Worm (Caenorhabditis elegans) whole organism, young adult: ENCODE results near the gene spp-16.
"Not testable (repeated sequence)": the region's sequence is repeated elsewhere in the genome, so short reads cannot be mapped to it uniquely, and the experiment has no call there.

Source experiments
- B0035.1 ChIP-seq: sonication (generic microtip); optimal IDR thresholded peaks from 2 replicates; lab custom pipeline; 2016; ENCODE audit warnings: missing genetic modification characterization, mild to moderate bottlenecking, missing compliant biosample characterization, missing genotype, missing genetic modification reagents
- B0336.3 ChIP-seq: fragments of 200-800 bp; sonication (Bioruptor generic); IDR thresholded peaks from 2 replicates; pipeline ENCODE4 v1.3.6; 2022; ENCODE audit warnings: missing genetic modification characterization, missing compliant biosample characterization
- F37B4.10 ChIP-seq: fragments of 200-800 bp; sonication (Bioruptor generic); IDR thresholded peaks from 2 replicates; pipeline ENCODE4 v1.3.6; 2022; ENCODE audit warnings: missing genetic modification characterization, missing compliant biosample characterization
- F39B2.1 ChIP-seq: fragments of 200-800 bp; sonication (Bioruptor generic); IDR thresholded peaks from 2 replicates; pipeline ENCODE4 v1.3.6; 2022; ENCODE audit warnings: missing genetic modification reagents, missing genetic modification characterization, missing compliant biosample characterization
- F52B5.7 ChIP-seq: sonication (generic microtip); optimal IDR thresholded peaks from 2 replicates; lab custom pipeline; 2016; ENCODE audit warnings: mild to moderate bottlenecking, missing genetic modification characterization, missing compliant biosample characterization
- K11D2.4 ChIP-seq: fragments of 200-800 bp; sonication (Bioruptor generic); IDR thresholded peaks from 2 replicates; pipeline ENCODE4 v1.3.6; 2022; ENCODE audit warnings: missing genetic modification reagents, missing genetic modification characterization, missing compliant biosample characterization
- T07F8.4 ChIP-seq: sonication (generic microtip); optimal IDR thresholded peaks from 2 replicates; lab custom pipeline; 2016; ENCODE audit warnings: mild to moderate bottlenecking, missing genetic modification characterization, moderate library complexity, missing compliant biosample characterization
- Y53G8AR.9 ChIP-seq: fragments of 200-800 bp; sonication (Bioruptor generic); conservative IDR thresholded peaks from 2 replicates; pipeline ENCODE4 v1.3.6; 2022; ENCODE audit warnings: missing genetic modification reagents, missing genetic modification characterization, missing compliant biosample characterization
- Y56A3A.18 ChIP-seq: fragments of 200-800 bp; sonication (Bioruptor generic); IDR thresholded peaks from 2 replicates; pipeline ENCODE4 v1.3.6; 2022; ENCODE audit warnings: missing genetic modification reagents, missing genetic modification characterization, missing compliant biosample characterization
- Y79H2A.3 ChIP-seq: fragments of 200-800 bp; sonication (Bioruptor generic); conservative IDR thresholded peaks from 2 replicates; pipeline ENCODE4 v1.3.6; 2022; ENCODE audit warnings: missing genetic modification reagents, missing genetic modification characterization, missing compliant biosample characterization
- Y95B8A.8 ChIP-seq: fragments of 200-800 bp; sonication (Bioruptor generic); IDR thresholded peaks from 2 replicates; pipeline ENCODE4 v1.3.6; 2022; ENCODE audit warnings: missing genetic modification reagents, missing genetic modification characterization, missing compliant biosample characterization
- bed-2 ChIP-seq: fragments of 200-800 bp; sonication (Bioruptor generic); IDR thresholded peaks from 2 replicates; pipeline ENCODE4 v1.3.6; 2022; ENCODE audit warnings: missing genetic modification reagents, missing genetic modification characterization, missing compliant biosample characterization
- cebp-1 ChIP-seq, 2 experiments: fragments of 200-800 bp in 1 of 2; sonication (Bioruptor generic) in 1 of 2; sonication (generic microtip) in 1 of 2; IDR thresholded peaks in 1 of 2; optimal IDR thresholded peaks in 1 of 2; 2 replicates each; pipeline versions ENCODE4 v1.3.6 to Lab custom; 2017 to 2022; ENCODE audit warnings: missing compliant biosample characterization in 2 of 2, missing genetic modification characterization in 2 of 2, mild to moderate bottlenecking in 1 of 2, missing genetic modification reagents in 1 of 2, moderate library complexity in 1 of 2
- cebp-2 ChIP-seq: fragments of 200-800 bp; sonication (Bioruptor generic); IDR thresholded peaks from 2 replicates; pipeline ENCODE4 v1.3.6; 2022; ENCODE audit warnings: missing genetic modification characterization, missing compliant biosample characterization
- ceh-27 ChIP-seq: fragments of 200-800 bp; sonication (Bioruptor generic); optimal IDR thresholded peaks from 2 replicates; lab custom pipeline; 2018; ENCODE audit warnings: mild to moderate bottlenecking, missing genetic modification characterization, moderate library complexity, missing compliant biosample characterization
- ceh-91 ChIP-seq: fragments of 200-800 bp; sonication (Bioruptor generic); IDR thresholded peaks from 2 replicates; pipeline ENCODE4 v1.3.6; 2022; ENCODE audit warnings: missing genetic modification reagents, missing genetic modification characterization, missing compliant biosample characterization
- chd-7 ChIP-seq: sonication (generic microtip); optimal IDR thresholded peaks from 2 replicates; lab custom pipeline; 2016; ENCODE audit warnings: mild to moderate bottlenecking, missing genetic modification characterization, moderate library complexity, missing compliant biosample characterization
- die-1 ChIP-seq: sonication (generic microtip); optimal IDR thresholded peaks from 2 replicates; lab custom pipeline; 2016; ENCODE audit warnings: missing genotype, mild to moderate bottlenecking, missing genetic modification characterization, missing compliant biosample characterization
- dox-1 ChIP-seq: fragments of 200-800 bp; sonication (Bioruptor generic); IDR thresholded peaks from 2 replicates; pipeline ENCODE4 v1.3.6; 2022; ENCODE audit warnings: missing genetic modification reagents, missing genetic modification characterization, missing compliant biosample characterization
- egl-18 ChIP-seq: fragments of 200-800 bp; sonication (Bioruptor generic); IDR thresholded peaks from 2 replicates; pipeline ENCODE4 v1.3.6; 2022; ENCODE audit warnings: missing genetic modification reagents, missing genetic modification characterization, missing compliant biosample characterization
- ets-4 ChIP-seq: fragments of 200-800 bp; sonication (Bioruptor generic); optimal IDR thresholded peaks from 2 replicates; lab custom pipeline; 2018; ENCODE audit warnings: mild to moderate bottlenecking, missing genetic modification characterization, missing compliant biosample characterization
- fkh-3 ChIP-seq: sonication (generic microtip); optimal IDR thresholded peaks from 2 replicates; lab custom pipeline; 2016; ENCODE audit warnings: mild to moderate bottlenecking, missing genetic modification characterization, missing compliant biosample characterization
- hsf-1 ChIP-seq: fragments of 200-800 bp; sonication (Bioruptor generic); IDR thresholded peaks from 2 replicates; pipeline ENCODE4 v1.3.6; 2022; ENCODE audit warnings: missing genetic modification reagents, missing genetic modification characterization, missing compliant biosample characterization
- lin-26 ChIP-seq: fragments of 200-800 bp; sonication (Bioruptor generic); IDR thresholded peaks from 2 replicates; pipeline ENCODE4 v1.3.6; 2022; ENCODE audit warnings: missing genetic modification reagents, missing genetic modification characterization, missing compliant biosample characterization
- lin-35 ChIP-seq, 3 experiments: fragments of 150-350 bp in 2 of 3; sonication (generic microtip) in 1 of 3; optimal IDR thresholded peaks; 2 replicates each; lab custom pipeline; 2014 to 2018; ENCODE audit warnings: missing biosample characterization in 3 of 3, missing genetic modification characterization in 3 of 3, missing genetic modification reagents in 3 of 3
- lin-40 ChIP-seq: sonication (generic microtip); optimal IDR thresholded peaks from 2 replicates; lab custom pipeline; 2016; ENCODE audit warnings: missing genetic modification characterization, mild to moderate bottlenecking, missing compliant biosample characterization, missing genotype, missing genetic modification reagents
- lsl-1 ChIP-seq: fragments of 200-800 bp; sonication (Bioruptor generic); optimal IDR thresholded peaks from 2 replicates; lab custom pipeline; 2018; ENCODE audit warnings: mild to moderate bottlenecking, missing genetic modification characterization, moderate library complexity, missing compliant biosample characterization
- madf-6 ChIP-seq: fragments of 200-800 bp; sonication (Bioruptor generic); IDR thresholded peaks from 2 replicates; pipeline ENCODE4 v1.3.6; 2022; ENCODE audit warnings: missing genetic modification reagents, missing genetic modification characterization, missing compliant biosample characterization
- mcd-1 ChIP-seq: fragments of 200-800 bp; sonication (Bioruptor generic); IDR thresholded peaks from 2 replicates; pipeline ENCODE4 v1.3.6; 2022; ENCODE audit warnings: missing genetic modification reagents, missing genetic modification characterization, missing compliant biosample characterization
- nfya-2 ChIP-seq: fragments of 200-800 bp; sonication (Bioruptor generic); IDR thresholded peaks from 2 replicates; pipeline ENCODE4 v1.3.6; 2022; ENCODE audit warnings: missing genetic modification reagents, missing genetic modification characterization, missing compliant biosample characterization
- nhr-80 ChIP-seq: sonication (generic microtip); optimal IDR thresholded peaks from 2 replicates; lab custom pipeline; 2016; ENCODE audit warnings: missing genetic modification characterization, missing compliant biosample characterization
- pbrm-1 ChIP-seq: fragments of 200-800 bp; sonication (Bioruptor generic); IDR thresholded peaks from 2 replicates; pipeline ENCODE4 v1.3.6; 2022; ENCODE audit warnings: missing genetic modification reagents, missing genetic modification characterization, missing compliant biosample characterization
- pha-4 ChIP-seq: fragments of 150-350 bp; sonication (generic microtip); optimal IDR thresholded peaks from 2 replicates; lab custom pipeline; 2014; ENCODE audit warnings: missing biosample characterization, missing genetic modification reagents, missing genetic modification characterization
- sea-2 ChIP-seq: fragments of 200-800 bp; sonication (Bioruptor generic); IDR thresholded peaks from 2 replicates; pipeline ENCODE4 v1.3.6; 2022; ENCODE audit warnings: missing genetic modification characterization, missing compliant biosample characterization
- somi-1 ChIP-seq: fragments of 200-800 bp; sonication (Bioruptor generic); optimal IDR thresholded peaks from 2 replicates; lab custom pipeline; 2018; ENCODE audit warnings: mild to moderate bottlenecking, missing genetic modification characterization, missing compliant biosample characterization
- sptf-2 ChIP-seq: fragments of 200-800 bp; sonication (Bioruptor generic); optimal IDR thresholded peaks from 2 replicates; lab custom pipeline; 2018; ENCODE audit warnings: mild to moderate bottlenecking, missing genetic modification characterization, missing compliant biosample characterization
- tbp1 ChIP-seq: fragments of 200-800 bp; sonication (Bioruptor generic); optimal IDR thresholded peaks from 2 replicates; lab custom pipeline; 2018; ENCODE audit warnings: mild to moderate bottlenecking, missing genetic modification characterization, missing compliant biosample characterization
- zfh-2 ChIP-seq: fragments of 200-800 bp; sonication (Bioruptor generic); conservative IDR thresholded peaks from 2 replicates; pipeline ENCODE4 v1.3.6; 2022; ENCODE audit warnings: missing genetic modification reagents, missing genetic modification characterization, missing compliant biosample characterization
- ztf-18 ChIP-seq: sonication (generic microtip); optimal IDR thresholded peaks from 2 replicates; lab custom pipeline; 2016; ENCODE audit warnings: missing genotype, mild to moderate bottlenecking, missing genetic modification characterization, missing compliant biosample characterization
- ztf-25 ChIP-seq: fragments of 200-800 bp; sonication (Bioruptor generic); IDR thresholded peaks from 2 replicates; pipeline ENCODE4 v1.3.6; 2022; ENCODE audit warnings: missing genetic modification reagents, missing genetic modification characterization, missing compliant biosample characterization
- ztf-6 ChIP-seq: fragments of 200-800 bp; sonication (Bioruptor generic); IDR thresholded peaks from 2 replicates; pipeline ENCODE4 v1.3.6; 2022; ENCODE audit warnings: missing genetic modification reagents, missing genetic modification characterization, missing compliant biosample characterization

The spp-16 gene

DNA sequence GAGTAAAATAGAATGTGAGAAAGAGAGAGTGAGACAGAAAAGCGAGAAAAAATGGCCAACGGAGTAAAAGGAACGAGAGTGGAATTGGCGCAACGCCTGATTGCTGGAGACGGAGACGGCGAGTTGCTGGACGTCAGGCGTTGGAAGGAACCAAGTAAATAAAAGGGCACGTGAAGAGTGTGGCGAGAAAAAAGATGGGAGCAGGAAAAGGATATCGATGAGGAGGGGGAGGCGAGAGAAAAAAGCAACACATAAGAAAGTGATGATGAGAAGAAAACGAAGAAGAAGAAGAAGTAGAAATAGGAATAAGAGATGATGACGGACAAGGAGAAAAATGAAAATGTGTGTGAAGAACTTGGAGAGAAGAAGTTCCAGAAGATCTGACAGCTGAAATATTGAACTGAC is 29.6 kb downstream of the spp-16 start (continued):
- TF ChIP-seq cebp-1 (GFP tag; IDR thresholded peaks at IDR 0.05; lab: Robert Waterston, UW): no peak
- peak; percentile 80 for TF ChIP-seq cebp-1 (tag; optimal IDR thresholded peaks at IDR 0.05; lab: Kevin White, UChicago)
- TF ChIP-seq dox-1 (GFP tag; lab: Robert Waterston, UW): peak; percentile 72
- TF ChIP-seq F39B2.1 (GFP tag; lab: Robert Waterston, UW): no peak
- TF ChIP-seq somi-1 (GFP tag; lab: Kevin White, UChicago): peak; percentile 92
- TF ChIP-seq T07F8.4 (tag; lab: Kevin White, UChicago): peak; percentile 21
- TF ChIP-seq die-1 (tag; lab: Kevin White, UChicago): peak; percentile 46
- TF ChIP-seq tbp1 (GFP tag; lab: Kevin White, UChicago): peak; percentile 3
- TF ChIP-seq nhr-80 (tag; lab: Kevin White, UChicago): peak; percentile 59
- peak; percentile 51; the same call in 1 of the 2 replicates for TF ChIP-seq K11D2.4 (GFP tag; lab: Robert Waterston, UW)
- TF ChIP-seq lin-35 (GFP tag; optimal IDR thresholded peaks at IDR 0.05; lab: Kevin White, UChicago): peak in 1 of 3 experiments; percentile 52
- peak; percentile 70 for TF ChIP-seq ceh-27 (GFP tag; lab: Kevin White, UChicago)

- TF ChIP-seq nhr-80 (tag; lab: Kevin White, UChicago) (peak; percentile 54), fkh-3 (tag; lab: Kevin White, UChicago) (no peak), pha-4 (tag; lab: Kevin White, UChicago) (no peak), dox-1 (GFP tag; lab: Robert Waterston, UW) (0 out of 2 replicates have a peak, but pooled peaks have one; percentile 7), ztf-18 (tag; lab: Kevin White, UChicago) (no peak), Y53G8AR.9 (GFP tag; lab: Robert Waterston, UW) (no peak), lin-40 (no peak), B0035.1 (tag; lab: Kevin White, UChicago) (no peak), B0336.3 (GFP tag; lab: Robert Waterston, UW) (no peak), ztf-6 (GFP tag; lab: Robert Waterston, UW) (no peak), hsf-1 (GFP tag; lab: Robert Waterston, UW) (no peak), lsl-1 (GFP tag; lab: Kevin White, UChicago) (no peak), sptf-2 (GFP tag; lab: Kevin White, UChicago) (no peak), ets-4 (no peak), F37B4.10 (GFP tag; lab: Robert Waterston, UW) (no peak)
- TF ChIP-seq, all 124 proteins: peak for 2
Observed at ce11 chrV:10870050-10870449, 31.1 kb downstream of the spp-16 start.

DNA sequence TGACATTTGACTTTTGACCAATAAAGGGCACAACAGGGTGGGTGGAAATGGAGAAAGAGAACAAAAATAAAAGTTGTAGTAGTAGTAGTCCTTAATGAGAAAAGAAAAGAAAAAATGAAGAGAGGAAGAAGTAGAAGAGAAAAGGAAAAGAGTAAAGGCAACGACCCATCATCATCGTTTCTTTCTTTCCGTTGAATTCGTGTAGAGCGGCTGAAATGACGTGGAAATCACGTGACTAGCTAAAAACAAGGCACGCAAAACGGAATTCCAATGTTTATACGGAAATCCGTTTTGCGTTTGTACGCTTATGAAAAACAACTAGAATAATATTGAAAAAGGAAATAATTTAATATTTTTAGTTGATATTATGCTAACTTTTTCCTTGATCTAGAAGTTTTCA is 33.5 kb downstream of the spp-16 start:
- TF ChIP-seq lin-40 (peak; percentile 39), chd-7 (tag; lab: Kevin White, UChicago) (peak; percentile 26), nhr-80 (tag; lab: Kevin White, UChicago) (no peak), Y79H2A.3 (GFP tag; lab: Robert Waterston, UW) (no peak), cebp-1 (GFP tag; IDR thresholded peaks at IDR 0.05; lab: Robert Waterston, UW) (no peak), cebp-1 (tag; optimal IDR thresholded peaks at IDR 0.05; lab: Kevin White, UChicago) (peak; percentile 5)

DNA sequence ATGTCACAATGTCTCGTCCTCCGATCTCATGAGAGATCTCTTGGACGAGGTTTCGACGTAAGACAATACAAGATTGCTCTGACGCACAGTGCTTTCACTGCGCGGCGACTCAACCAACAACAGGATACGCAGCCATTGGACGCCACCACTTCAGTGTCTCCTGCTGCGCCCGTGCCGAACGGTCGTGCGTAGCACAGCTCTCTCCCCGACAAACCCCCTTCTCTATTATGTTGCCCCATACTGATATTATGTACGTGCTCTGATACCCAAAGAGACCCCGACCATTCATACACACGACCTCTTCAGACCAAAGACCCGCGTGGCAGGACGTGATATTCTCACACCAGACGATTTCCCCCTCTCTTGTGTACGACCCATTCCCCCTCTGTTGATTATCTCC is 34.8 kb downstream of the spp-16 start:
- TF ChIP-seq egl-18 (GFP tag; lab: Robert Waterston, UW) (0 out of 2 replicates have a peak, but pooled peaks have one; percentile 49), lin-26 (GFP tag; lab: Robert Waterston, UW) (peak; percentile 73), cebp-2 (GFP tag; lab: Robert Waterston, UW) (peak; percentile 59; the same call in 1 of the 2 replicates), F37B4.10 (GFP tag; lab: Robert Waterston, UW) (0 out of 2 replicates have a peak, but pooled peaks have one; percentile 16), cebp-1 (GFP tag; IDR thresholded peaks at IDR 0.05; lab: Robert Waterston, UW) (peak; percentile 38; the same call in 1 of the 2 replicates), bed-2 (GFP tag; lab: Robert Waterston, UW) (peak; percentile 68; the same call in 1 of the 2 replicates), zfh-2 (GFP tag; lab: Robert Waterston, UW) (peak; percentile 60), sea-2 (GFP tag; lab: Robert Waterston, UW) (0 out of 2 replicates have a peak, but pooled peaks have one; percentile 63), ztf-25 (GFP tag; lab: Robert Waterston, UW) (0 out of 2 replicates have a peak, but pooled peaks have one; percentile 64), ceh-91 (GFP tag; lab: Robert Waterston, UW) (peak; percentile 19; the same call in 1 of the 2 replicates), Y95B8A.8 (peak; percentile 72; the same call in 1 of the 2 replicates), dox-1 (GFP tag; lab: Robert Waterston, UW) (peak; percentile 74; the same call in 1 of the 2 replicates), madf-6 (GFP tag; lab: Robert Waterston, UW) (peak; percentile 30; the same call in 1 of the 2 replicates), Y56A3A.18 (GFP tag; lab: Robert Waterston, UW) (peak; percentile 35; the same call in 1 of the 2 replicates), mcd-1 (0 out of 2 replicates have a peak, but pooled peaks have one; percentile 7), F52B5.7 (tag; lab: Kevin White, UChicago) (peak; percentile 41), pbrm-1 (peak; percentile 41; the same call in 1 of the 2 replicates), nfya-2 (0 out of 2 replicates have a peak, but pooled peaks have one; percentile 75)
- TF ChIP-seq cebp-1 (tag; optimal IDR thresholded peaks at IDR 0.05; lab: Kevin White, UChicago): not testable (repeated sequence)
